Fruit fly (Drosophila melanogaster): Measurements from ENCODE around the gene CG43145.

- TF ChIP-seq insv (optimal IDR thresholded peaks at IDR 0.05) (no peak), Myc (optimal IDR thresholded peaks at IDR 0.05) (no peak), psq (optimal IDR thresholded peaks at IDR 0.05) (no peak), ttk (optimal IDR thresholded peaks at IDR 0.05) (no peak), Sin3A (optimal IDR thresholded peaks at IDR 0.05) (no peak), h (optimal IDR thresholded peaks at IDR 0.05) (no peak)
Observed at dm6 chr2L:3719414-3719959, 17.9 kb downstream of the CG43145 start.

Data from Kc167 (cell line).